Fruit fly (Drosophila melanogaster) whole organism, adult: ENCODE results near the gene CG31650.

Source experiments
- CG33017 ChIP-seq: fragments of 200-800 bp; sonication (Bioruptor generic); optimal IDR thresholded peaks from 2 replicates; lab custom pipeline; 2018; ENCODE audit warnings: missing biosample characterization, mild to moderate bottlenecking, missing genetic modification characterization, moderate library complexity
- CG5204 ChIP-seq: fragments of 200-800 bp; sonication (Bioruptor generic); optimal IDR thresholded peaks from 2 replicates; lab custom pipeline; 2016; ENCODE audit warnings: missing biosample characterization, missing genetic modification characterization
- Clk ChIP-seq: fragments of 200-800 bp; sonication (Bioruptor generic); optimal IDR thresholded peaks from 2 replicates; lab custom pipeline; 2017; ENCODE audit warnings: missing biosample characterization, missing genetic modification characterization
- bab1 ChIP-seq: fragments of 200-800 bp; sonication (Bioruptor generic); optimal IDR thresholded peaks from 3 replicates; lab custom pipeline; 2019; ENCODE audit warnings: missing biosample characterization, mild to moderate bottlenecking, missing genetic modification characterization, moderate library complexity
- cnc ChIP-seq, 2 experiments: fragments of >200 bp; optimal IDR thresholded peaks; 2 replicates each; lab custom pipeline; 2017
- ovo ChIP-seq: fragments of 200-800 bp; sonication (Bioruptor generic); optimal IDR thresholded peaks from 2 replicates; lab custom pipeline; 2016; ENCODE audit warnings: missing biosample characterization, missing genetic modification characterization
- tj ChIP-seq: fragments of 200-800 bp; sonication (Bioruptor generic); optimal IDR thresholded peaks from 3 replicates; lab custom pipeline; 2017; ENCODE audit warnings: missing biosample characterization, mild to moderate bottlenecking, missing genetic modification characterization, moderate library complexity

DNA sequence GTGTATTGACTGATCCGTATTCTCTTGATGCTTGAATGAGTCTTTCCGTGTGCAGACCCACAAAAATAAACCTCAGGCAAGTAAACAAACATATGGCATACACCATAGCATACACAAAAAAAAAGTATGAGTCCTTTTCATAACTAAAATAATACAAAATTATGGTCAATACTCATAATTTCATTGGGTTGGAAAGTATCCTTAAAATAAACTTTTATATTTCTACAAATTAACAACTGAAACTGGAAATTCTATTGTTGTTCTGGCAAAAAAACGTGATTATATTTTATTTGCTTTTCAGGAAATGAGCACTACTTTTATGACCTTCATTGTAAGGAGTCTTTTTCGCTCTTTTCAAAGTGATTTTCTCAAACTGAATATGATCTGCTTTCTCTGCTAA is 2.4 kb downstream of the CG31650 start:
- no peak for TF ChIP-seq tj
- TF ChIP-seq ovo (GFP tag; lab: Kevin White, UChicago), result no peak
- no peak for TF ChIP-seq CG33017 (tag; lab: Kevin White, UChicago)
- no peak for TF ChIP-seq Clk (GFP tag; lab: Kevin White, UChicago)
- no peak for TF ChIP-seq cnc (optimal IDR thresholded peaks at IDR 0.05; lab: Kevin White, UChicago)
- no peak for TF ChIP-seq bab1 (GFP tag; lab: Kevin White, UChicago)
- no peak for TF ChIP-seq CG5204
